Fruit fly (Drosophila melanogaster) whole organism, embryonic: ENCODE results near the gene c12.2.
A peak's percentile ranks its signal among the peaks of the same experiment; 100 is the strongest.

Experiments used
- Antp ChIP-seq: fragments of 200-800 bp; sonication (Bioruptor generic); optimal IDR thresholded peaks from 3 replicates; lab custom pipeline; 2016; ENCODE audit warnings: missing biosample characterization, missing genetic modification characterization
- C15 ChIP-seq: fragments of 200-800 bp; sonication (Bioruptor generic); IDR thresholded peaks from 3 replicates; pipeline ENCODE4 v1.3.6; 2022; ENCODE audit warnings: missing biosample characterization, missing genetic modification characterization
- CG10366 ChIP-seq: fragments of 200-800 bp; sonication (Bioruptor generic); IDR thresholded peaks from 2 replicates; pipeline ENCODE4 v1.3.6; 2022; ENCODE audit warnings: missing biosample characterization, missing genetic modification characterization
- CG12299 ChIP-seq: fragments of 200-800 bp; sonication (Bioruptor generic); optimal IDR thresholded peaks from 2 replicates; lab custom pipeline; 2018; ENCODE audit warnings: missing biosample characterization, mild to moderate bottlenecking, missing genetic modification characterization
- CG14667 ChIP-seq: fragments of 200-800 bp; sonication (Bioruptor generic); IDR thresholded peaks from 2 replicates; pipeline ENCODE4 v1.3.6; 2022; ENCODE audit warnings: missing biosample characterization, missing genetic modification characterization
- CG15269 ChIP-seq: fragments of 200-800 bp; sonication (Bioruptor generic); optimal IDR thresholded peaks from 2 replicates; lab custom pipeline; 2018; ENCODE audit warnings: missing biosample characterization, mild to moderate bottlenecking, missing genetic modification characterization, moderate library complexity
- CG15696 ChIP-seq: fragments of 200-800 bp; sonication (Bioruptor generic); optimal IDR thresholded peaks from 2 replicates; lab custom pipeline; 2019; ENCODE audit warnings: missing biosample characterization, mild to moderate bottlenecking, missing genetic modification characterization, moderate library complexity
- CG16813 ChIP-seq: fragments of 200-800 bp; sonication (Bioruptor generic); IDR thresholded peaks from 3 replicates; pipeline ENCODE4 v1.3.6; 2022; ENCODE audit warnings: missing biosample characterization, missing genetic modification characterization; ENCODE audit not compliant: partially characterized antibody
- CG17361 ChIP-seq: fragments of 200-800 bp; sonication (Bioruptor generic); IDR thresholded peaks from 3 replicates; pipeline ENCODE4 v1.3.6; 2022; ENCODE audit warnings: missing biosample characterization, missing genetic modification characterization
- CG17385 ChIP-seq: fragments of 200-800 bp; sonication (Bioruptor generic); optimal IDR thresholded peaks from 3 replicates; lab custom pipeline; 2018; ENCODE audit warnings: missing biosample characterization, mild to moderate bottlenecking, missing genetic modification characterization
- CG18619 ChIP-seq: fragments of 200-800 bp; sonication (Bioruptor generic); optimal IDR thresholded peaks from 3 replicates; lab custom pipeline; 2017; ENCODE audit warnings: missing biosample characterization, mild to moderate bottlenecking, missing genetic modification characterization
- CG2199 ChIP-seq: fragments of 200-800 bp; sonication (Bioruptor generic); IDR thresholded peaks from 3 replicates; pipeline ENCODE4 v1.3.6; 2022; ENCODE audit warnings: missing biosample characterization, missing genetic modification characterization
- CG2202 ChIP-seq: fragments of 200-800 bp; sonication (Bioruptor generic); optimal IDR thresholded peaks from 2 replicates; lab custom pipeline; 2018; ENCODE audit warnings: missing biosample characterization, mild to moderate bottlenecking, missing genetic modification characterization
- CG31441 ChIP-seq: fragments of 200-800 bp; sonication (Bioruptor generic); IDR thresholded peaks from 2 replicates; pipeline ENCODE4 v1.3.6; 2022; ENCODE audit warnings: missing biosample characterization, missing genetic modification characterization
- CG3281 ChIP-seq: fragments of 200-800 bp; sonication (Bioruptor generic); optimal IDR thresholded peaks from 3 replicates; lab custom pipeline; 2017; ENCODE audit warnings: missing biosample characterization, mild to moderate bottlenecking, missing genetic modification characterization
- CG4282 ChIP-seq: fragments of 200-800 bp; sonication (Bioruptor generic); optimal IDR thresholded peaks from 2 replicates; lab custom pipeline; 2016; ENCODE audit warnings: missing biosample characterization, missing genetic modification characterization
- CG4617 ChIP-seq: fragments of 200-800 bp; sonication (Bioruptor generic); optimal IDR thresholded peaks from 3 replicates; lab custom pipeline; 2016; ENCODE audit warnings: missing biosample characterization, missing genetic modification characterization, borderline replicate concordance
- CG4730 ChIP-seq: fragments of 200-800 bp; sonication (Bioruptor generic); IDR thresholded peaks from 2 replicates; pipeline ENCODE4 v1.3.6; 2022; ENCODE audit warnings: missing biosample characterization, missing genetic modification characterization
- CG5953 ChIP-seq: fragments of 200-800 bp; sonication (Bioruptor generic); IDR thresholded peaks from 2 replicates; pipeline ENCODE4 v1.3.6; 2022; ENCODE audit warnings: missing biosample characterization, missing genetic modification characterization
- CG7928 ChIP-seq: fragments of 200-800 bp; sonication (Bioruptor generic); optimal IDR thresholded peaks from 2 replicates; lab custom pipeline; 2017; ENCODE audit warnings: missing biosample characterization, mild to moderate bottlenecking, missing genetic modification characterization
- CG8944 ChIP-seq: fragments of 200-800 bp; sonication (Bioruptor generic); optimal IDR thresholded peaks from 3 replicates; lab custom pipeline; 2016; ENCODE audit warnings: missing biosample characterization, missing genetic modification characterization
- CG9817 ChIP-seq: fragments of 200-800 bp; sonication (Bioruptor generic); optimal IDR thresholded peaks from 2 replicates; lab custom pipeline; 2018; ENCODE audit warnings: missing biosample characterization, mild to moderate bottlenecking, missing genetic modification characterization, moderate library complexity
- CG9932 ChIP-seq: fragments of 200-800 bp; sonication (Bioruptor generic); IDR thresholded peaks from 2 replicates; pipeline ENCODE4 v1.3.6; 2022; ENCODE audit warnings: missing biosample characterization, missing genetic modification characterization
- HmgD ChIP-seq: fragments of 200-800 bp; sonication (Bioruptor generic); optimal IDR thresholded peaks from 3 replicates; lab custom pipeline; 2016; ENCODE audit warnings: missing biosample characterization, missing genetic modification characterization
- Myb ChIP-seq: fragments of 200-800 bp; sonication (Bioruptor generic); optimal IDR thresholded peaks from 2 replicates; lab custom pipeline; 2016; ENCODE audit warnings: missing biosample characterization, missing genetic modification characterization
- NC2α ChIP-seq: fragments of 200-800 bp; sonication (Bioruptor generic); optimal IDR thresholded peaks from 2 replicates; lab custom pipeline; 2016; ENCODE audit warnings: missing biosample characterization, missing genetic modification characterization
- NK7.1 ChIP-seq: fragments of 200-800 bp; sonication (Bioruptor generic); optimal IDR thresholded peaks from 3 replicates; lab custom pipeline; 2016; ENCODE audit warnings: missing biosample characterization, missing genetic modification characterization
- Nf-YC ChIP-seq: fragments of 200-800 bp; optimal IDR thresholded peaks from 3 replicates; lab custom pipeline; 2019; ENCODE audit warnings: missing biosample characterization, mild to moderate bottlenecking, missing genetic modification characterization, moderate library complexity
- Oli ChIP-seq: fragments of 200-800 bp; sonication (Bioruptor generic); optimal IDR thresholded peaks from 2 replicates; lab custom pipeline; 2018; ENCODE audit warnings: missing biosample characterization, mild to moderate bottlenecking, missing genetic modification characterization, moderate library complexity
- Opbp ChIP-seq: fragments of 200-800 bp; sonication (Bioruptor generic); IDR thresholded peaks from 3 replicates; pipeline ENCODE4 v1.3.6; 2022; ENCODE audit warnings: missing biosample characterization, missing genetic modification characterization; ENCODE audit not compliant: partially characterized antibody
- Scr ChIP-seq: fragments of 200-800 bp; sonication (Bioruptor generic); IDR thresholded peaks from 2 replicates; pipeline ENCODE4 v1.3.6; 2022; ENCODE audit warnings: missing biosample characterization, missing genetic modification characterization; ENCODE audit not compliant: partially characterized antibody
- Stat92E ChIP-seq, 3 experiments: fragments of >200 bp in 2 of 3; fragments of 200-800 bp in 1 of 3; sonication (Bioruptor generic) in 1 of 3; optimal IDR thresholded peaks; 2 replicates each; lab custom pipeline; 2017 to 2019; ENCODE audit warnings: missing biosample characterization in 3 of 3, missing genetic modification characterization in 3 of 3, mild to moderate bottlenecking in 1 of 3, moderate library complexity in 1 of 3
- ash1 ChIP-seq: fragments of 200-800 bp; sonication (Bioruptor generic); optimal IDR thresholded peaks from 2 replicates; lab custom pipeline; 2018; ENCODE audit warnings: missing biosample characterization, mild to moderate bottlenecking, missing genetic modification characterization
- dati ChIP-seq: fragments of 200-800 bp; sonication (Bioruptor generic); IDR thresholded peaks from 2 replicates; pipeline ENCODE4 v1.3.6; 2022; ENCODE audit warnings: missing biosample characterization, missing genetic modification characterization
- dimm ChIP-seq: fragments of 200-800 bp; sonication (Bioruptor generic); IDR thresholded peaks from 2 replicates; pipeline ENCODE4 v1.3.6; 2022; ENCODE audit warnings: missing biosample characterization, missing genetic modification characterization
- esg ChIP-seq: fragments of 200-800 bp; sonication (Bioruptor generic); conservative IDR thresholded peaks from 2 replicates; pipeline ENCODE4 v1.3.6; 2022; ENCODE audit warnings: missing biosample characterization, missing genetic modification characterization
- ftz-f1 ChIP-seq: fragments of 200-800 bp; sonication (Bioruptor generic); optimal IDR thresholded peaks from 2 replicates; lab custom pipeline; 2016; ENCODE audit warnings: missing biosample characterization, missing genetic modification characterization
- grau ChIP-seq: fragments of 200-800 bp; optimal IDR thresholded peaks from 3 replicates; lab custom pipeline; 2019; ENCODE audit warnings: missing biosample characterization, mild to moderate bottlenecking, missing genetic modification characterization, moderate library complexity
- jing ChIP-seq: fragments of 200-800 bp; sonication (Bioruptor generic); optimal IDR thresholded peaks from 2 replicates; lab custom pipeline; 2018; ENCODE audit warnings: missing biosample characterization, mild to moderate bottlenecking, missing genetic modification characterization
- otp ChIP-seq: fragments of 200-800 bp; sonication (Bioruptor generic); IDR thresholded peaks from 3 replicates; pipeline ENCODE4, ENCODE4 v1.3.6; 2022; ENCODE audit warnings: missing biosample characterization, missing genetic modification characterization
- psq ChIP-seq: fragments of 200-800 bp; sonication (Bioruptor generic); optimal IDR thresholded peaks from 2 replicates; lab custom pipeline; 2017; ENCODE audit warnings: missing biosample characterization, missing genetic modification characterization
- ranshi ChIP-seq: fragments of 200-800 bp; sonication (Bioruptor generic); IDR thresholded peaks from 2 replicates; pipeline ENCODE4 v1.3.6; 2022; ENCODE audit warnings: missing biosample characterization, missing genetic modification characterization
- repo ChIP-seq: fragments of 200-800 bp; sonication (Bioruptor generic); optimal IDR thresholded peaks from 2 replicates; lab custom pipeline; 2016; ENCODE audit warnings: missing biosample characterization, missing genetic modification characterization
- schlank ChIP-seq: fragments of 200-800 bp; sonication (Bioruptor generic); optimal IDR thresholded peaks from 2 replicates; lab custom pipeline; 2018; ENCODE audit warnings: missing biosample characterization, mild to moderate bottlenecking, missing genetic modification characterization
- shn ChIP-seq: fragments of 200-800 bp; sonication (Bioruptor generic); optimal IDR thresholded peaks from 3 replicates; lab custom pipeline; 2016; ENCODE audit warnings: missing biosample characterization, missing genetic modification characterization
- slbo ChIP-seq: fragments of 200-800 bp; sonication (Bioruptor generic); IDR thresholded peaks from 2 replicates; pipeline ENCODE4 v1.3.6; 2022; ENCODE audit warnings: missing biosample characterization, missing genetic modification characterization
- so ChIP-seq: fragments of 200-800 bp; sonication (Bioruptor generic); IDR thresholded peaks from 3 replicates; pipeline ENCODE4 v1.3.6; 2022; ENCODE audit warnings: missing biosample characterization, missing genetic modification characterization
- sob ChIP-seq: fragments of 200-800 bp; sonication (Bioruptor generic); IDR thresholded peaks from 2 replicates; pipeline ENCODE4 v1.3.6; 2022; ENCODE audit warnings: missing biosample characterization, missing genetic modification characterization
- sug ChIP-seq: fragments of 200-800 bp; optimal IDR thresholded peaks from 2 replicates; lab custom pipeline; 2019; ENCODE audit warnings: missing biosample characterization, mild to moderate bottlenecking, missing genetic modification characterization, moderate library complexity
- tna ChIP-seq: fragments of 200-800 bp; sonication (Bioruptor generic); IDR thresholded peaks from 2 replicates; pipeline ENCODE4 v1.3.6; 2022; ENCODE audit warnings: missing biosample characterization, missing genetic modification characterization; ENCODE audit not compliant: partially characterized antibody
- trem ChIP-seq: fragments of 200-800 bp; optimal IDR thresholded peaks from 3 replicates; lab custom pipeline; 2019; ENCODE audit warnings: missing biosample characterization, mild to moderate bottlenecking, missing genetic modification characterization, moderate library complexity
- zfh2 ChIP-seq: fragments of 200-800 bp; sonication (Bioruptor generic); optimal IDR thresholded peaks from 2 replicates; lab custom pipeline; 2016; ENCODE audit warnings: missing biosample characterization, missing genetic modification characterization

c12.2 gene

dm6 chrX:9350309-9350708 is 31.1 kb downstream of the c12.2 start (continued):
- peak; percentile 14 for TF ChIP-seq CG9817 (tag; lab: Kevin White, UChicago)
- TF ChIP-seq Myb = no peak
- no peak for TF ChIP-seq CG7928 (GFP tag; lab: Kevin White, UChicago)
- TF ChIP-seq CG14667 = no peak
- peak; percentile 4 for TF ChIP-seq CG15696 (tag; lab: Kevin White, UChicago)
- no peak for TF ChIP-seq zfh2
- no peak for TF ChIP-seq Scr (GFP tag; lab: Robert Waterston, UW)
- peak; percentile 7 for TF ChIP-seq Nf-YC
- TF ChIP-seq CG17385 (GFP tag; lab: Kevin White, UChicago) = peak; percentile 31
- TF ChIP-seq CG18619 (GFP tag; lab: Kevin White, UChicago) = peak; percentile 24
- no peak for TF ChIP-seq HmgD
- no peak for TF ChIP-seq C15 (GFP tag; lab: Robert Waterston, UW)
- no peak for TF ChIP-seq CG12299 (tag; lab: Kevin White, UChicago)
- no peak for TF ChIP-seq jing
- TF ChIP-seq so (GFP tag; lab: Robert Waterston, UW) = 0 out of 3 replicates have a peak, but pooled peaks have one; percentile 22
- no peak for TF ChIP-seq CG4282 (GFP tag; lab: Kevin White, UChicago)
- TF ChIP-seq shn (GFP tag; lab: Kevin White, UChicago) = no peak
- no peak for TF ChIP-seq NK7.1 (GFP tag; lab: Kevin White, UChicago)
- no peak for TF ChIP-seq repo (GFP tag; lab: Kevin White, UChicago)
- no peak for TF ChIP-seq Opbp (GFP tag; lab: Robert Waterston, UW)
- TF ChIP-seq NC2α (GFP tag; lab: Kevin White, UChicago) = no peak
- no peak for TF ChIP-seq sob (GFP tag; lab: Robert Waterston, UW)
- TF ChIP-seq CG4617 (GFP tag; lab: Kevin White, UChicago) = no peak
- TF ChIP-seq sug (tag; lab: Kevin White, UChicago) = peak; percentile 0
- TF ChIP-seq CG31441 (GFP tag; lab: Robert Waterston, UW) = peak; percentile 63
- no peak for TF ChIP-seq schlank
- no peak for TF ChIP-seq CG2202 (tag; lab: Kevin White, UChicago)
- TF ChIP-seq CG17361 (GFP tag; lab: Robert Waterston, UW) = peak; percentile 32; the same call in 1 of the 3 replicates
- TF ChIP-seq grau = peak; percentile 62
- TF ChIP-seq Antp (GFP tag; lab: Kevin White, UChicago) = no peak
- TF ChIP-seq trem (tag; lab: Kevin White, UChicago) = peak; percentile 17
- no peak for TF ChIP-seq otp (GFP tag; lab: Robert Waterston, UW)
- TF ChIP-seq psq = no peak
- TF ChIP-seq CG3281 (GFP tag; lab: Kevin White, UChicago) = no peak
- no peak for TF ChIP-seq dimm (GFP tag; lab: Robert Waterston, UW)
- no peak for TF ChIP-seq CG16813 (GFP tag; lab: Robert Waterston, UW)
- TF ChIP-seq dati (GFP tag; lab: Robert Waterston, UW) = no peak
- TF ChIP-seq ranshi (GFP tag; lab: Robert Waterston, UW) = 0 out of 2 replicates have a peak, but pooled peaks have one; percentile 21
- no peak for TF ChIP-seq CG2199 (GFP tag; lab: Robert Waterston, UW)
- no peak for TF ChIP-seq CG8944 (GFP tag; lab: Kevin White, UChicago)
- no peak for TF ChIP-seq CG5953
- TF ChIP-seq CG15269 = peak; percentile 71
- no peak for TF ChIP-seq Stat92E (GFP tag; optimal IDR thresholded peaks at IDR 0.05; lab: Kevin White, UChicago)
- TF ChIP-seq Oli (tag; lab: Kevin White, UChicago) = peak; percentile 42
- no peak for TF ChIP-seq tna (GFP tag; lab: Robert Waterston, UW)
- no peak for TF ChIP-seq ash1 (GFP tag; lab: Kevin White, UChicago)
- peak; percentile 35; the same call in 1 of the 2 replicates for TF ChIP-seq CG9932 (GFP tag; lab: Robert Waterston, UW)
- TF ChIP-seq esg = no peak; the same call in 1 of the 2 replicates
- peak; percentile 57 for TF ChIP-seq slbo (GFP tag; lab: Robert Waterston, UW)
- TF ChIP-seq ftz-f1 = no peak
- no peak for TF ChIP-seq CG4730
- peak; percentile 40; the same call in 1 of the 2 replicates for TF ChIP-seq CG10366 (GFP tag; lab: Robert Waterston, UW)
